Fruit fly (Drosophila melanogaster) whole organism, embryonic: ENCODE measurements around the gene CG15431.
A peak's percentile ranks its signal among the peaks of the same experiment; 100 is the strongest.

Experiments
- Awh ChIP-seq: fragments of 200-800 bp; sonication (Bioruptor generic); IDR thresholded peaks from 2 replicates; pipeline ENCODE4, ENCODE4 v1.3.6; 2022; ENCODE audit warnings: missing biosample characterization, missing genetic modification characterization
- CG10543 ChIP-seq: fragments of 200-800 bp; sonication (Bioruptor generic); optimal IDR thresholded peaks from 3 replicates; lab custom pipeline; 2017; ENCODE audit warnings: missing biosample characterization, mild to moderate bottlenecking, missing genetic modification characterization, moderate library complexity
- CG10959 ChIP-seq: fragments of 200-800 bp; sonication (Bioruptor generic); IDR thresholded peaks from 2 replicates; pipeline ENCODE4 v1.3.6; 2022; ENCODE audit warnings: missing biosample characterization, missing genetic modification characterization
- CG11696 ChIP-seq: fragments of 200-800 bp; sonication (Bioruptor generic); IDR thresholded peaks from 2 replicates; pipeline ENCODE4 v1.3.6; 2022; ENCODE audit warnings: missing biosample characterization, missing genetic modification characterization
- CG12299 ChIP-seq: fragments of 200-800 bp; sonication (Bioruptor generic); optimal IDR thresholded peaks from 2 replicates; lab custom pipeline; 2018; ENCODE audit warnings: missing biosample characterization, mild to moderate bottlenecking, missing genetic modification characterization
- CG1233 ChIP-seq: fragments of 200-800 bp; sonication (Bioruptor generic); optimal IDR thresholded peaks from 4 replicates; lab custom pipeline; 2018; ENCODE audit warnings: missing biosample characterization, mild to moderate bottlenecking, missing genetic modification characterization
- CG15269 ChIP-seq: fragments of 200-800 bp; sonication (Bioruptor generic); optimal IDR thresholded peaks from 2 replicates; lab custom pipeline; 2018; ENCODE audit warnings: missing biosample characterization, mild to moderate bottlenecking, missing genetic modification characterization, moderate library complexity
- CG1529 ChIP-seq: fragments of 200-800 bp; sonication (Bioruptor generic); optimal IDR thresholded peaks from 3 replicates; lab custom pipeline; 2018; ENCODE audit warnings: missing biosample characterization, missing genetic modification characterization
- CG15601 ChIP-seq: fragments of 200-800 bp; sonication (Bioruptor generic); optimal IDR thresholded peaks from 3 replicates; lab custom pipeline; 2019; ENCODE audit warnings: missing biosample characterization, mild to moderate bottlenecking, missing genetic modification characterization, moderate library complexity
- CG17186 ChIP-seq: fragments of 200-800 bp; sonication (Bioruptor generic); optimal IDR thresholded peaks from 3 replicates; lab custom pipeline; 2017; ENCODE audit warnings: missing biosample characterization, missing genetic modification reagents, missing genetic modification characterization
- CG18599 ChIP-seq: fragments of 200-800 bp; sonication (Bioruptor generic); optimal IDR thresholded peaks from 3 replicates; lab custom pipeline; 2017; ENCODE audit warnings: missing biosample characterization, missing genetic modification characterization, mild to moderate bottlenecking, moderate library complexity, missing genetic modification reagents
- CG2120 ChIP-seq: fragments of 200-800 bp; sonication (Bioruptor generic); optimal IDR thresholded peaks from 3 replicates; lab custom pipeline; 2016; ENCODE audit warnings: missing biosample characterization, missing genetic modification characterization
- CG2875 ChIP-seq: fragments of 200-800 bp; sonication (Bioruptor generic); optimal IDR thresholded peaks from 2 replicates; lab custom pipeline; 2017; ENCODE audit warnings: missing biosample characterization, mild to moderate bottlenecking, missing genetic modification characterization, missing genetic modification reagents
- CG3407 ChIP-seq: fragments of 200-800 bp; sonication (Bioruptor generic); optimal IDR thresholded peaks from 2 replicates; lab custom pipeline; 2018; ENCODE audit warnings: missing biosample characterization, mild to moderate bottlenecking, missing genetic modification characterization
- CG6254 ChIP-seq: fragments of 200-800 bp; sonication (Bioruptor generic); optimal IDR thresholded peaks from 3 replicates; lab custom pipeline; 2017; ENCODE audit warnings: mild to moderate bottlenecking, missing biosample characterization, missing genetic modification reagents, missing genetic modification characterization
- CG6683 ChIP-seq: fragments of 200-800 bp; sonication (Bioruptor generic); optimal IDR thresholded peaks from 2 replicates; lab custom pipeline; 2017; ENCODE audit warnings: missing biosample characterization, mild to moderate bottlenecking, missing genetic modification characterization, missing genetic modification reagents
- CG6854 ChIP-seq: fragments of 200-800 bp; sonication (Bioruptor generic); optimal IDR thresholded peaks from 3 replicates; lab custom pipeline; 2017; ENCODE audit warnings: missing biosample characterization, mild to moderate bottlenecking, missing genetic modification characterization
- CG8359 ChIP-seq: fragments of 200-800 bp; sonication (Bioruptor generic); optimal IDR thresholded peaks from 2 replicates; lab custom pipeline; 2017; ENCODE audit warnings: missing biosample characterization, mild to moderate bottlenecking, missing genetic modification characterization, borderline replicate concordance
- CG9797 ChIP-seq: fragments of 200-800 bp; sonication (Bioruptor generic); optimal IDR thresholded peaks from 3 replicates; lab custom pipeline; 2018; ENCODE audit warnings: missing biosample characterization, mild to moderate bottlenecking, missing genetic modification characterization
- CG9876 ChIP-seq: fragments of 200-800 bp; sonication (Bioruptor generic); optimal IDR thresholded peaks from 2 replicates; lab custom pipeline; 2016; ENCODE audit warnings: missing biosample characterization, missing genetic modification characterization
- CoRest ChIP-seq: fragments of 200-800 bp; sonication (Bioruptor generic); optimal IDR thresholded peaks from 3 replicates; lab custom pipeline; 2018; ENCODE audit warnings: missing biosample characterization, mild to moderate bottlenecking, missing genetic modification characterization, moderate library complexity
- Gsc ChIP-seq: fragments of 200-800 bp; sonication (Bioruptor generic); IDR thresholded peaks from 2 replicates; pipeline ENCODE4 v1.3.6; 2022; ENCODE audit warnings: missing biosample characterization, missing genetic modification characterization
- Hsf ChIP-seq: fragments of 200-800 bp; sonication (Bioruptor generic); optimal IDR thresholded peaks from 3 replicates; lab custom pipeline; 2016; ENCODE audit warnings: missing biosample characterization, missing genetic modification characterization
- Nf-YC ChIP-seq: fragments of 200-800 bp; optimal IDR thresholded peaks from 3 replicates; lab custom pipeline; 2019; ENCODE audit warnings: missing biosample characterization, mild to moderate bottlenecking, missing genetic modification characterization, moderate library complexity
- Optix ChIP-seq: fragments of 200-800 bp; sonication (Bioruptor generic); IDR thresholded peaks from 3 replicates; pipeline ENCODE4 v1.3.6; 2022; ENCODE audit warnings: missing biosample characterization, missing genetic modification characterization
- Pdp1 ChIP-seq, 2 experiments: fragments of 200-800 bp; sonication (Bioruptor generic); optimal IDR thresholded peaks; 3 replicates each; lab custom pipeline; 2016; ENCODE audit warnings: missing biosample characterization in 2 of 2, missing genetic modification characterization in 2 of 2, mild to moderate bottlenecking in 1 of 2, moderate library complexity in 1 of 2
- Side ChIP-seq: fragments of 200-800 bp; sonication (Bioruptor generic); optimal IDR thresholded peaks from 2 replicates; lab custom pipeline; 2016; ENCODE audit warnings: missing biosample characterization, missing genetic modification characterization
- Trl ChIP-seq, 3 experiments: fragments of >200 bp in 2 of 3; fragments of 200-800 bp in 1 of 3; sonication (Bioruptor generic) in 1 of 3; optimal IDR thresholded peaks; 2 replicates in 1 of 3; 3 replicates in 2 of 3; lab custom pipeline; 2016 to 2017; ENCODE audit warnings: missing biosample characterization in 1 of 3, missing genetic modification characterization in 1 of 3
- Usf ChIP-seq: fragments of 200-800 bp; sonication (Bioruptor generic); optimal IDR thresholded peaks from 2 replicates; lab custom pipeline; 2017; ENCODE audit warnings: missing genotype, missing biosample characterization, missing genetic modification characterization
- YL-1 ChIP-seq: fragments of 200-800 bp; sonication (Bioruptor generic); optimal IDR thresholded peaks from 3 replicates; lab custom pipeline; 2017; ENCODE audit warnings: missing biosample characterization, mild to moderate bottlenecking, missing genetic modification characterization
- br ChIP-seq: fragments of >200 bp; optimal IDR thresholded peaks from 2 replicates; lab custom pipeline; 2017
- bsh ChIP-seq, 2 experiments: fragments of 200-800 bp; sonication (Bioruptor generic); optimal IDR thresholded peaks; 2 replicates each; lab custom pipeline; 2017 to 2018; ENCODE audit warnings: mild to moderate bottlenecking in 2 of 2, missing biosample characterization in 2 of 2, missing genetic modification characterization in 2 of 2, moderate library complexity in 1 of 2
- chm ChIP-seq: fragments of 200-800 bp; sonication (Bioruptor generic); IDR thresholded peaks from 2 replicates; pipeline ENCODE4 v1.3.6; 2022; ENCODE audit warnings: missing biosample characterization, missing genetic modification characterization
- dan ChIP-seq: fragments of 200-800 bp; sonication (Bioruptor generic); IDR thresholded peaks from 2 replicates; pipeline ENCODE4 v1.3.6; 2022; ENCODE audit warnings: missing biosample characterization, missing genetic modification characterization
- esg ChIP-seq: fragments of 200-800 bp; sonication (Bioruptor generic); conservative IDR thresholded peaks from 2 replicates; pipeline ENCODE4 v1.3.6; 2022; ENCODE audit warnings: missing biosample characterization, missing genetic modification characterization
- fru ChIP-seq: fragments of >200 bp; optimal IDR thresholded peaks from 2 replicates; lab custom pipeline; 2017
- gcm ChIP-seq: fragments of 200-800 bp; sonication (Bioruptor generic); optimal IDR thresholded peaks from 2 replicates; lab custom pipeline; 2019; ENCODE audit warnings: missing biosample characterization, mild to moderate bottlenecking, missing genetic modification characterization, moderate library complexity
- grn ChIP-seq: fragments of 200-800 bp; sonication (Bioruptor generic); optimal IDR thresholded peaks from 3 replicates; lab custom pipeline; 2017; ENCODE audit warnings: missing biosample characterization, missing genetic modification characterization
- jigr1 ChIP-seq: fragments of 200-800 bp; sonication (Bioruptor generic); IDR thresholded peaks from 3 replicates; pipeline ENCODE4 v1.3.6; 2022; ENCODE audit warnings: missing biosample characterization, missing genetic modification characterization
- kni ChIP-seq: fragments of 200-800 bp; sonication (Bioruptor generic); optimal IDR thresholded peaks from 3 replicates; lab custom pipeline; 2017; ENCODE audit warnings: mild to moderate bottlenecking, missing biosample characterization, missing genetic modification reagents, missing genetic modification characterization
- pb ChIP-seq: fragments of 200-800 bp; sonication (Bioruptor generic); optimal IDR thresholded peaks from 3 replicates; lab custom pipeline; 2016; ENCODE audit warnings: missing biosample characterization, missing genetic modification characterization
- pzg ChIP-seq: fragments of 200-800 bp; sonication (Bioruptor generic); optimal IDR thresholded peaks from 3 replicates; lab custom pipeline; 2018; ENCODE audit warnings: missing biosample characterization, mild to moderate bottlenecking, missing genetic modification characterization, moderate library complexity
- sens-2 ChIP-seq: fragments of 200-800 bp; sonication (Bioruptor generic); IDR thresholded peaks from 2 replicates; pipeline ENCODE4 v1.3.6; 2022; ENCODE audit warnings: missing biosample characterization, missing genetic modification characterization
- stc ChIP-seq: fragments of 200-800 bp; sonication (Bioruptor generic); IDR thresholded peaks from 2 replicates; pipeline ENCODE4 v1.3.6; 2022; ENCODE audit warnings: missing biosample characterization, missing genetic modification characterization
- vnd ChIP-seq: fragments of 200-800 bp; sonication (Bioruptor generic); IDR thresholded peaks from 3 replicates; pipeline ENCODE4 v1.3.6; 2022; ENCODE audit warnings: missing biosample characterization, missing genetic modification characterization; ENCODE audit not compliant: partially characterized antibody

CG15431 gene

dm6 chr2L:4375035-4376009, 65.8 kb downstream of the CG15431 start (continued):
- 0 out of 2 replicates have a peak, but pooled peaks have one; percentile 27 for TF ChIP-seq chm (GFP tag; lab: Robert Waterston, UW)
- TF ChIP-seq Pdp1 (GFP tag; optimal IDR thresholded peaks at IDR 0.05; lab: Kevin White, UChicago) = peak in 1 of 2 experiments; percentile 6
- no peak for TF ChIP-seq gcm (GFP tag; lab: Kevin White, UChicago)
- peak; percentile 31 to 40 for TF ChIP-seq Trl (optimal IDR thresholded peaks at IDR 0.05; lab: Kevin White, UChicago)
- no peak for TF ChIP-seq Trl (GFP tag; optimal IDR thresholded peaks at IDR 0.05; lab: Kevin White, UChicago)
- peak; percentile 29 for TF ChIP-seq YL-1 (GFP tag; lab: Kevin White, UChicago)
- no peak for TF ChIP-seq Hsf (GFP tag; lab: Kevin White, UChicago)
- TF ChIP-seq pzg (GFP tag; lab: Kevin White, UChicago) = no peak
- no peak for TF ChIP-seq CG15269 (tag; lab: Kevin White, UChicago)
- peak; percentile 25 for TF ChIP-seq CG10543 (GFP tag; lab: Kevin White, UChicago)
- peak in 1 of 2 experiments; percentile 33 for TF ChIP-seq bsh (GFP tag; optimal IDR thresholded peaks at IDR 0.05; lab: Kevin White, UChicago)
- peak; percentile 23 for TF ChIP-seq CG15601 (tag; lab: Kevin White, UChicago)
- TF ChIP-seq CG18599 = peak; percentile 15

dm6 chr2L:4372802-4373570, 68.1 kb downstream of the CG15431 start:
- TF ChIP-seq sens-2 (peak; percentile 56; the same call in 1 of the 2 replicates), CG2875 (GFP tag; lab: Kevin White, UChicago) (no peak), CG6683 (GFP tag; lab: Kevin White, UChicago) (no peak), CG10959 (GFP tag; lab: Robert Waterston, UW) (no peak), Optix (GFP tag; lab: Robert Waterston, UW) (no peak), pb (GFP tag; lab: Kevin White, UChicago) (no peak), CG2120 (no peak), esg (GFP tag; lab: Robert Waterston, UW) (no peak), vnd (GFP tag; lab: Robert Waterston, UW) (no peak), CoRest (no peak), br (lab: Kevin White, UChicago) (no peak), Gsc (GFP tag; lab: Robert Waterston, UW) (no peak), grn (GFP tag; lab: Kevin White, UChicago) (peak; percentile 95), Nf-YC (tag; lab: Kevin White, UChicago) (no peak), CG6854 (no peak), CG3407 (GFP tag; lab: Kevin White, UChicago) (no peak), CG1529 (GFP tag; lab: Kevin White, UChicago) (no peak), Awh (GFP tag; lab: Robert Waterston, UW) (no peak), CG17186 (GFP tag; lab: Kevin White, UChicago) (no peak), CG6254 (no peak), CG9797 (GFP tag; lab: Kevin White, UChicago) (no peak), Usf (GFP tag; lab: Kevin White, UChicago) (no peak), stc (no peak), CG8359 (GFP tag; lab: Kevin White, UChicago) (no peak), pzg (GFP tag; lab: Kevin White, UChicago) (no peak), kni (GFP tag; lab: Kevin White, UChicago) (no peak), fru (lab: Kevin White, UChicago) (no peak), CG11696 (no peak), CG9876 (GFP tag; lab: Kevin White, UChicago) (no peak), gcm (GFP tag; lab: Kevin White, UChicago) (peak; percentile 48), CG12299 (tag; lab: Kevin White, UChicago) (no peak), CG1233 (GFP tag; lab: Kevin White, UChicago) (no peak), dan (no peak), jigr1 (GFP tag; lab: Robert Waterston, UW) (no peak), Side (GFP tag; lab: Kevin White, UChicago) (no peak)
